Fruit fly (Drosophila melanogaster): Measurements from ENCODE around the gene ND-13A.

The ND-13A gene

dm6 chr2L:5108273-5108653 lies 8.2 kb upstream of the ND-13A start:
- TF ChIP-seq esn (GFP tag; optimal IDR thresholded peaks at IDR 0.05) (no peak), vri (GFP tag; optimal IDR thresholded peaks at IDR 0.05) (peak; percentile 5), Gug (GFP tag; IDR thresholded peaks at IDR 0.05) (no peak), ss (GFP tag; optimal IDR thresholded peaks at IDR 0.05) (peak in 1 of 2 experiments; percentile 1), Sox102F (GFP tag; optimal IDR thresholded peaks at IDR 0.05) (no peak), CG6276 (GFP tag; optimal IDR thresholded peaks at IDR 0.05) (no peak)

DNA sequence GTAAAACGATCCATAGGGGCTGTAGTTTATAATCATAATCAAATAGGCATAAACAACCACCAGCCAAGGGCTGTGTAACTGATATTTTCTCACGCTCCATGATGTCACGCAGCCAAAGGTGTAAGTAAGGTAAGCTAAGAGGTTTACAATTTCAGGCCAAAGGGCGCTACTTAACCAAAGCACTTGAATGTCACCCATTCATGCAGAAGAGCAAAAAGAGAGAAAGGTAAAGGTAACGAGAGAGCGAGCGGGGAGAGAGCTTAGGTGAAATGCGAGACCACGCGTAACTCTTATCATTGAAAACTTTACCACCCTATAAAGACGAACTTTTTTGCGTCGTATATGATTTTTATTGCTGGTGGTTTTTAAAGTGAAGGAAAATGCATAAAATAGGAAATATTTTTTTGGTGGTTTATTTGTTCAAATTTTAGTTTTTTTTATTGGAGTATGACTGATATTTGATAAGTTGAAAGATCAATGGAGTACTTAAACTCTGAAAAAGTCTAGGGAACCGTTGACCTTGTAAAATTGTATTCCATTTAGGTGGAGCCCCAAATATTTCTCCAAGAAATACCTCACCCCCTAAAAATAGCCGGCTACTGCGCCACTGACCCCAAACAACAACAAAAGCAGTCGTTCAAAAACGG lies 7.7 kb upstream of the ND-13A start:
- TF ChIP-seq CG1621 (tag; optimal IDR thresholded peaks at IDR 0.05): peak; percentile 86
- TF ChIP-seq CG3919 (GFP tag; optimal IDR thresholded peaks at IDR 0.05): peak; percentile 96
- peak; percentile 98 for TF ChIP-seq Met (GFP tag; optimal IDR thresholded peaks at IDR 0.05)
- TF ChIP-seq CG6854 (GFP tag; optimal IDR thresholded peaks at IDR 0.05): peak; percentile 89
- TF ChIP-seq topi (GFP tag; optimal IDR thresholded peaks at IDR 0.05): peak; percentile 97
- peak; percentile 96 for TF ChIP-seq Eip75B (GFP tag; optimal IDR thresholded peaks at IDR 0.05)
- peak; percentile 54 for TF ChIP-seq CG9139 (GFP tag; optimal IDR thresholded peaks at IDR 0.05)
- peak; percentile 97 for TF ChIP-seq acj6 (GFP tag; optimal IDR thresholded peaks at IDR 0.05)
- peak; percentile 95 for TF ChIP-seq Sox15 (GFP tag; optimal IDR thresholded peaks at IDR 0.05)
- peak; percentile 77 for TF ChIP-seq Blimp-1 (GFP tag; optimal IDR thresholded peaks at IDR 0.05)
- TF ChIP-seq Hr38 (GFP tag; optimal IDR thresholded peaks at IDR 0.05): peak; percentile 81
- peak; percentile 98 for TF ChIP-seq Smox (GFP tag; optimal IDR thresholded peaks at IDR 0.05)
- TF ChIP-seq salr (GFP tag; optimal IDR thresholded peaks at IDR 0.05): peak; percentile 77 to 96
- peak; percentile 93 for TF ChIP-seq CG8632 (GFP tag; optimal IDR thresholded peaks at IDR 0.05)
- peak; percentile 96 for TF ChIP-seq vri (GFP tag; optimal IDR thresholded peaks at IDR 0.05)
- TF ChIP-seq pdm3 (GFP tag; optimal IDR thresholded peaks at IDR 0.05): peak; percentile 98
- peak; percentile 91 for TF ChIP-seq CG8319 (GFP tag; optimal IDR thresholded peaks at IDR 0.05)
- TF ChIP-seq OdsH (GFP tag; optimal IDR thresholded peaks at IDR 0.05): peak; percentile 98
- peak; percentile 98 for TF ChIP-seq Hr4 (GFP tag; optimal IDR thresholded peaks at IDR 0.05)
- TF ChIP-seq CG7368 (GFP tag; optimal IDR thresholded peaks at IDR 0.05): peak; percentile 94
- TF ChIP-seq CG6808 (GFP tag; optimal IDR thresholded peaks at IDR 0.05): peak; percentile 76
- TF ChIP-seq svp (GFP tag): peak; percentile 99
- peak; percentile 87 for TF ChIP-seq Ets96B (tag; optimal IDR thresholded peaks at IDR 0.05)
- TF ChIP-seq CG31627 (GFP tag; optimal IDR thresholded peaks at IDR 0.05): peak; percentile 99
- TF ChIP-seq spab (GFP tag; optimal IDR thresholded peaks at IDR 0.05): peak; percentile 76
- TF ChIP-seq Hr39 (GFP tag; optimal IDR thresholded peaks at IDR 0.05): peak; percentile 99
- TF ChIP-seq Sox102F (GFP tag; optimal IDR thresholded peaks at IDR 0.05): peak; percentile 98
- peak; percentile 97 for TF ChIP-seq CG10631 (GFP tag; optimal IDR thresholded peaks at IDR 0.05)
- peak; percentile 81 for TF ChIP-seq CG16779 (tag; optimal IDR thresholded peaks at IDR 0.05)
- peak; percentile 93 for TF ChIP-seq Lpt (GFP tag; optimal IDR thresholded peaks at IDR 0.05)
- TF ChIP-seq Ets21C (GFP tag; optimal IDR thresholded peaks at IDR 0.05): peak; percentile 99
- peak; percentile 94 for TF ChIP-seq CG34406 (GFP tag; optimal IDR thresholded peaks at IDR 0.05)
- peak; percentile 87 for TF ChIP-seq fd59A (GFP tag; optimal IDR thresholded peaks at IDR 0.05)
- peak; percentile 95 for TF ChIP-seq achi (GFP tag; optimal IDR thresholded peaks at IDR 0.05)
- peak; percentile 97 for TF ChIP-seq CG32006 (GFP tag; optimal IDR thresholded peaks at IDR 0.05)
- peak; percentile 96 for TF ChIP-seq CG4318 (GFP tag; optimal IDR thresholded peaks at IDR 0.05)
- TF ChIP-seq esn (GFP tag; optimal IDR thresholded peaks at IDR 0.05): peak; percentile 99
- peak; percentile 95 for TF ChIP-seq net (GFP tag; optimal IDR thresholded peaks at IDR 0.05)
- TF ChIP-seq CG11762 (GFP tag; optimal IDR thresholded peaks at IDR 0.05; ENCODE audit: insufficient read depth): peak; percentile 89
- peak; percentile 93 for TF ChIP-seq CG8119 (GFP tag; IDR thresholded peaks at IDR 0.05)
- peak; percentile 88 for TF ChIP-seq CG6276 (GFP tag; optimal IDR thresholded peaks at IDR 0.05)
- peak; percentile 96 for TF ChIP-seq CG6792 (GFP tag; optimal IDR thresholded peaks at IDR 0.05)
- TF ChIP-seq fkh (GFP tag; optimal IDR thresholded peaks at IDR 0.05): peak; percentile 80
- peak; percentile 99 for TF ChIP-seq lz (GFP tag; optimal IDR thresholded peaks at IDR 0.05)
- peak; percentile 86 for TF ChIP-seq CG10669 (GFP tag; optimal IDR thresholded peaks at IDR 0.05)
- TF ChIP-seq dac (GFP tag; optimal IDR thresholded peaks at IDR 0.05): peak; percentile 94
